Fruit fly (Drosophila melanogaster): Measurements from ENCODE around the gene CG14710.

The CG14710 gene

DNA sequence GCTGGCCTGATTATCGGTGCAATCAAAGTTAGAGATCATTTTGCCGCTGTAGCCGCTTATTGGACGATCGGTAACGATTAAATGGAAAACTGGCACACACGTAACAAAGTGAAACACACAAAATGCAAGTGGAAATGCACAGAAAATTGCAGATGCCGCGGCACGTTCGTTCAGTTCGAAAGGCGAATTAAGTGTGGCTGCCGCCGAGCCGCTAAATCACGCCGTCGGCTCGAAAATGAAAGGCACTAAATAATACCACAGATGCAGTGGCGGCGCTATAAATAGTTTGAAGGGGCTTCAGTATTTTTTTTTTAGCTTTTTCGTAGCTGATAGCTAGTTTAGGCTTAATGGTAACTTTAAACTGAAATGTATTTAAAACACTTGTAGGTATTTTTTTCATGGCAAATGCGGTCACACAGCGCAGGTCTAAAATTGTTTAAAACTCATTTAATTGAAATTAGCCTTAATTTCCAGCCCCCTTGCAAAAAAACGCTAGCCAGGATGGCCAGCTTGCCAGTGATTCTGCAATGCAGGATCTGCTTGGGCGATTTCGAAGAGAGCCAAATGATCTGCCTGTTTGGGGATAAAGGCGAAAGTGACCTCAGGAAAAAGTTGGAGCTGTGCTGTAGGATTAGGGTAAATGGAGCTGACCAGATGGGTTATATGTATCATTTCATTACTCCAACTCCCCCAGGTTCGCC is at the start of gene CG14710, which contains the start of gene Jupiter:
CG14710 (plus strand) TSS at position 382 of the 701 bp plus-strand sequence.
Jupiter (minus strand) TSS at position 198 of the 701 bp plus-strand sequence.
- TF ChIP-seq dimm (GFP tag; IDR thresholded peaks at IDR 0.05) (no peak), Fer3 (tag; optimal IDR thresholded peaks at IDR 0.05) (peak; percentile 28), CG11696 (GFP tag; IDR thresholded peaks at IDR 0.05) (no peak), CkIIα-i1 (GFP tag; IDR thresholded peaks at IDR 0.05) (no peak), CG2712 (tag; optimal IDR thresholded peaks at IDR 0.05) (peak; percentile 78), Fer1 (GFP tag; optimal IDR thresholded peaks at IDR 0.05) (peak; percentile 64), slp2 (GFP tag; optimal IDR thresholded peaks at IDR 0.05) (peak; percentile 69), CG14014 (GFP tag; IDR thresholded peaks at IDR 0.05) (peak; percentile 67), CG9727 (GFP tag; optimal IDR thresholded peaks at IDR 0.05) (no peak), CG10543 (GFP tag; optimal IDR thresholded peaks at IDR 0.05) (peak; percentile 61), p53 (GFP tag; optimal IDR thresholded peaks at IDR 0.05) (peak; percentile 77), CG6689 (GFP tag; IDR thresholded peaks at IDR 0.05) (peak; percentile 43), z (GFP tag; IDR thresholded peaks at IDR 0.05) (no peak), CG8359 (GFP tag; optimal IDR thresholded peaks at IDR 0.05; ENCODE audit: borderline replicate concordance) (no peak), gcm2 (GFP tag; optimal IDR thresholded peaks at IDR 0.05) (no peak), cato (GFP tag; optimal IDR thresholded peaks at IDR 0.05; ENCODE audit: borderline replicate concordance) (peak; percentile 33), gce (GFP tag; IDR thresholded peaks at IDR 0.05) (0 out of 3 replicates have a peak, but pooled peaks have one; percentile 41), CG30431 (GFP tag; optimal IDR thresholded peaks at IDR 0.05) (no peak), CG13894 (tag; optimal IDR thresholded peaks at IDR 0.05) (peak; percentile 78), nerfin-1 (tag; optimal IDR thresholded peaks at IDR 0.05) (peak; percentile 32), CG6765 (GFP tag; optimal IDR thresholded peaks at IDR 0.05) (no peak), NC2α (GFP tag; optimal IDR thresholded peaks at IDR 0.05) (peak; percentile 65), CG15269 (tag; optimal IDR thresholded peaks at IDR 0.05) (peak; percentile 30), CG14860 (GFP tag; IDR thresholded peaks at IDR 0.05; ENCODE audit: partially characterized antibody) (no peak), nom (GFP tag; optimal IDR thresholded peaks at IDR 0.05) (peak; percentile 70), CG6854 (GFP tag; optimal IDR thresholded peaks at IDR 0.05) (no peak), CG7987 (GFP tag; optimal IDR thresholded peaks at IDR 0.05) (no peak), Vsx1 (GFP tag; optimal IDR thresholded peaks at IDR 0.05) (peak; percentile 65), eyg (GFP tag; optimal IDR thresholded peaks at IDR 0.05) (no peak), sim (GFP tag; IDR thresholded peaks at IDR 0.05) (no peak), esg (GFP tag; conservative IDR thresholded peaks at IDR 0.05) (peak; percentile 31; the same call in 1 of the 2 replicates), Hey (tag; optimal IDR thresholded peaks at IDR 0.05) (no peak), pzg (GFP tag; optimal IDR thresholded peaks at IDR 0.05) (peak; percentile 99), dm (GFP tag; optimal IDR thresholded peaks at IDR 0.05) (peak; percentile 80), crp (GFP tag; optimal IDR thresholded peaks at IDR 0.05) (peak in 1 of 2 experiments; percentile 45), bab2 (GFP tag; optimal IDR thresholded peaks at IDR 0.05) (peak; percentile 86), CG7839 (tag; optimal IDR thresholded peaks at IDR 0.05) (peak; percentile 55), CG30020 (tag; optimal IDR thresholded peaks at IDR 0.05) (peak; percentile 71), MBD-R2 (GFP tag; IDR thresholded peaks at IDR 0.05) (peak; percentile 97), Six4 (GFP tag; optimal IDR thresholded peaks at IDR 0.05) (no peak), tna (GFP tag; IDR thresholded peaks at IDR 0.05; ENCODE audit: partially characterized antibody) (no peak), unpg (GFP tag; optimal IDR thresholded peaks at IDR 0.05) (peak; percentile 53), CG18599 (GFP tag; optimal IDR thresholded peaks at IDR 0.05) (peak; percentile 51), Elba2 (GFP tag; optimal IDR thresholded peaks at IDR 0.05) (peak; percentile 46), CG17568 (GFP tag; optimal IDR thresholded peaks at IDR 0.05) (no peak), CG2889 (GFP tag; IDR thresholded peaks at IDR 0.05) (peak; percentile 63; the same call in 2 of the 3 replicates), CG1603 (tag; optimal IDR thresholded peaks at IDR 0.05) (peak; percentile 77), CG2116 (GFP tag; optimal IDR thresholded peaks at IDR 0.05) (peak; percentile 62), CG1529 (GFP tag; optimal IDR thresholded peaks at IDR 0.05) (no peak)
